Worm (Caenorhabditis elegans): ENCODE results near the gene C18A3.3.

The C18A3.3 gene

DNA sequence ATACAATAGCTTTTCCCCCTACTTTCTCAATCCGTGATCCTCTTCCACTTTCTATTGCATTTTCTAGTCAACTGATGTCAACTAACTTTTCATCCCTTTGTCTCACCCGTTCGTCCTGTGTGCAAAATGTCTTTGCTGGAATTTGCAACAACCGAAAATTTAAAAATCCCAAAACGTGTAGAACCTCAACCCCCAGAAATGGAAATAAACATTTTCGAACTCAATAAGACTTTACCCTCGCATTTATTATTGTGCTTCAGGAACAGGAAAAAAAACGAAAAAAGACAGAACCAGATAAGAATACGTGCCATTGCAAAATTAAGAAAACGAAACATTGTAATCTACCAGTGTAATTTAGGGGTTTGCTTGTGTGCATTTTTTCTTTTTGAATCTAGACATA lies 4.0 kb upstream of the C18A3.3 start:
- TF ChIP-seq snu-23 (GFP tag; optimal IDR thresholded peaks at IDR 0.05) (peak; percentile 3), lin-39 (tag; optimal IDR thresholded peaks at IDR 0.05) (no peak)

DNA sequence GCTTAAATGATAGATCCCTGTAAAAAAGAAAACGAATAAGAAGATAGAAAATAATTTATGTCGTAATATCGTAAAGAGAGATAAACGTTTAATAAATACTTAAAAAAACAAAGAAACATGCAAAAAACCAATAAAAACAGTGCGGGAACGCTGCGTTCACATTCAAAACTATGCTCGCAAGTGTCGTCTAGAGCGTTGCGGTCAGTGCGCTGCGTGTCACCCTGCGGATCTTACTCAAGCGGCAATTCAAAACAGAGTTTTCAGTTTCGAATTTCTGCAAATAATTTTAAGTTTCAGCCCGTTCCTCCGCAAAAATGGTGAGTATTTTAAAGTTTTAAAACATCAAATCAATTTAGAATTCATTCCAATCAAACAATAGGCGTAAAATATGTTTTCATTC lies 1.3 kb upstream of the C18A3.3 start, which contains the start of the genes tiar-1 and lelo-4:
tiar-1 (minus strand) TSS at position 17 of the 400 bp plus-strand sequence.
lelo-4 (plus strand) TSS at position 118 of the 400 bp plus-strand sequence.
- TF ChIP-seq C34B4.2 (tag; optimal IDR thresholded peaks at IDR 0.05), result no peak
- peak in 1 of 6 experiments; percentile 58 for TF ChIP-seq elt-3 (tag; optimal IDR thresholded peaks at IDR 0.05)
- no peak for TF ChIP-seq ets-5 (GFP tag; IDR thresholded peaks at IDR 0.05)
- no peak for TF ChIP-seq pag-3 (tag; optimal IDR thresholded peaks at IDR 0.05; ENCODE audit: borderline replicate concordance, insufficient read depth)
- TF ChIP-seq nhr-19 (GFP tag; conservative IDR thresholded peaks at IDR 0.05), result peak; percentile 50
- TF ChIP-seq ztf-11 (tag; optimal IDR thresholded peaks at IDR 0.05), result no peak
- peak; percentile 62 for TF ChIP-seq blmp-1 (tag; optimal IDR thresholded peaks at IDR 0.05)
- no peak for TF ChIP-seq tlp-1 (tag; optimal IDR thresholded peaks at IDR 0.05)
- no peak for TF ChIP-seq aha-1 (tag; optimal IDR thresholded peaks at IDR 0.05)
- TF ChIP-seq unc-86 (tag; optimal IDR thresholded peaks at IDR 0.05), result peak; percentile 29
- TF ChIP-seq jun-1 (tag; optimal IDR thresholded peaks at IDR 0.05), result no peak
- TF ChIP-seq dpl-1 (GFP tag; optimal IDR thresholded peaks at IDR 0.05), result peak; percentile 85 to 94 (median 87)
- no peak for TF ChIP-seq Y116A8C.19 (tag; optimal IDR thresholded peaks at IDR 0.05; ENCODE audit: borderline replicate concordance)
- TF ChIP-seq nhr-11 (tag; optimal IDR thresholded peaks at IDR 0.05), result no peak
- no peak for TF ChIP-seq mab-9 (GFP tag; IDR thresholded peaks at IDR 0.05)
- TF ChIP-seq fos-1 (tag; optimal IDR thresholded peaks at IDR 0.05), result peak; percentile 60
- TF ChIP-seq nhr-20 (tag; optimal IDR thresholded peaks at IDR 0.05), result peak; percentile 68
- peak; percentile 57 for TF ChIP-seq tbx-2 (tag; optimal IDR thresholded peaks at IDR 0.05)
- TF ChIP-seq ztf-4 (tag; optimal IDR thresholded peaks at IDR 0.05), result no peak
- TF ChIP-seq pax-3 (tag; optimal IDR thresholded peaks at IDR 0.05), result no peak
- TF ChIP-seq ceh-90 (tag; optimal IDR thresholded peaks at IDR 0.05), result no peak
- TF ChIP-seq egl-27 (tag; optimal IDR thresholded peaks at IDR 0.05), result no peak
- peak; percentile 73 to 91 for TF ChIP-seq lsy-2 (tag; optimal IDR thresholded peaks at IDR 0.05)
- TF ChIP-seq zip-4 (GFP tag; optimal IDR thresholded peaks at IDR 0.05), result no peak
- TF ChIP-seq snu-23 (GFP tag; optimal IDR thresholded peaks at IDR 0.05), result peak; percentile 76
- no peak for TF ChIP-seq nhr-76 (tag; optimal IDR thresholded peaks at IDR 0.05)
- TF ChIP-seq sptf-1 (tag; optimal IDR thresholded peaks at IDR 0.05), result no peak
- TF ChIP-seq egl-13 (tag; optimal IDR thresholded peaks at IDR 0.05), result no peak
- no peak for TF ChIP-seq ces-1 (GFP tag; optimal IDR thresholded peaks at IDR 0.05)
- TF ChIP-seq aly-2 (tag; optimal IDR thresholded peaks at IDR 0.05), result no peak
- peak; percentile 78 for TF ChIP-seq lin-15B (tag; optimal IDR thresholded peaks at IDR 0.05)
- peak; percentile 66 for TF ChIP-seq C16A3.4 (tag; optimal IDR thresholded peaks at IDR 0.05)
- TF ChIP-seq alr-1 (tag; optimal IDR thresholded peaks at IDR 0.05; ENCODE audit: borderline replicate concordance), result no peak
- TF ChIP-seq irx-1 (tag; optimal IDR thresholded peaks at IDR 0.05), result no peak
- TF ChIP-seq mdl-1 (tag; optimal IDR thresholded peaks at IDR 0.05), result peak in 1 of 2 experiments; percentile 3
- TF ChIP-seq unc-98 (GFP tag; IDR thresholded peaks at IDR 0.05), result no peak
- TF ChIP-seq fkh-4 (tag; optimal IDR thresholded peaks at IDR 0.05; ENCODE audit: borderline replicate concordance), result no peak
- no peak for TF ChIP-seq ceh-88 (GFP tag; IDR thresholded peaks at IDR 0.05)
- no peak for TF ChIP-seq sup-37 (GFP tag; optimal IDR thresholded peaks at IDR 0.05)
- TF ChIP-seq rnt-1 (tag; optimal IDR thresholded peaks at IDR 0.05), result peak; percentile 74
- TF ChIP-seq ceh-82 (tag; optimal IDR thresholded peaks at IDR 0.05), result peak in 2 of 3 experiments; percentile 32 to 69
- TF ChIP-seq swsn-7 (tag; optimal IDR thresholded peaks at IDR 0.05), result peak; percentile 54
- no peak for TF ChIP-seq nhr-28 (tag; optimal IDR thresholded peaks at IDR 0.05)
- TF ChIP-seq F16B12.6 (tag; optimal IDR thresholded peaks at IDR 0.05), result peak; percentile 57
- TF ChIP-seq hlh-4 (tag; optimal IDR thresholded peaks at IDR 0.05), result no peak
- peak; percentile 72 for TF ChIP-seq nhr-85 (tag)
- TF ChIP-seq hpl-2 (GFP tag; optimal IDR thresholded peaks at IDR 0.05), result no peak
- TF ChIP-seq C04F5.9 (tag; optimal IDR thresholded peaks at IDR 0.05), result no peak
- no peak for TF ChIP-seq nhr-12 (tag; optimal IDR thresholded peaks at IDR 0.05)
- TF ChIP-seq lir-3 (tag; optimal IDR thresholded peaks at IDR 0.05; ENCODE audit: poor library complexity), result peak; percentile 42
